Worm (Caenorhabditis elegans) whole organism, midembryonic: Measurements from ENCODE around the gene cyp-33C8.

Source experiments
- T22C8.4 ChIP-seq: fragments of 200-800 bp; sonication (Bioruptor generic); IDR thresholded peaks from 2 replicates; pipeline ENCODE4 v1.3.6; 2022; ENCODE audit warnings: missing genetic modification characterization, missing compliant biosample characterization
- cog-1 ChIP-seq: sonication (generic microtip); optimal IDR thresholded peaks from 2 replicates; lab custom pipeline; 2016; ENCODE audit warnings: missing genetic modification characterization, missing compliant biosample characterization
- flt-1 ChIP-seq: fragments of 200-800 bp; sonication (Bioruptor generic); IDR thresholded peaks from 2 replicates; pipeline ENCODE4 v1.3.6; 2022; ENCODE audit warnings: missing genetic modification characterization, missing compliant biosample characterization
- klf-2 ChIP-seq: fragments of 200-800 bp; sonication (Bioruptor generic); conservative IDR thresholded peaks from 2 replicates; pipeline ENCODE4 v1.3.6; 2022; ENCODE audit warnings: missing genetic modification reagents, missing genetic modification characterization, missing compliant biosample characterization
- med-1 ChIP-seq: sonication (generic microtip); optimal IDR thresholded peaks from 2 replicates; lab custom pipeline; 2017; ENCODE audit warnings: missing genetic modification characterization, mild to moderate bottlenecking, missing compliant biosample characterization, antibody characterized with exemption, missing genetic modification reagents; ENCODE audit not compliant: insufficient read depth
- ref-1 ChIP-seq: fragments of 200-800 bp; sonication (Bioruptor generic); conservative IDR thresholded peaks from 2 replicates; pipeline ENCODE4 v1.3.6; 2022; ENCODE audit warnings: missing genetic modification reagents, missing genetic modification characterization, missing compliant biosample characterization
- tab-1 ChIP-seq: fragments of 200-800 bp; sonication (Bioruptor generic); IDR thresholded peaks from 2 replicates; pipeline ENCODE4 v1.3.6; 2022; ENCODE audit warnings: missing genetic modification characterization, missing compliant biosample characterization
- ztf-23 ChIP-seq: fragments of 200-800 bp; sonication (Bioruptor generic); IDR thresholded peaks from 2 replicates; pipeline ENCODE4 v1.3.6; 2022; ENCODE audit warnings: missing genetic modification reagents, missing genetic modification characterization, missing compliant biosample characterization
- ztf-29 ChIP-seq: fragments of 200-800 bp; sonication (Bioruptor generic); IDR thresholded peaks from 2 replicates; pipeline ENCODE4 v1.3.6; 2022; ENCODE audit warnings: missing genetic modification reagents, missing genetic modification characterization, missing compliant biosample characterization

The cyp-33C8 gene

ce11 chrV:3814938-3815337 lies 11.6 kb upstream of the cyp-33C8 start, which contains the start of gene H10D18.1:
H10D18.1 (plus strand) TSS chrV:3815214.
- no peak for TF ChIP-seq klf-2 (GFP tag; lab: Robert Waterston, UW)
- TF ChIP-seq T22C8.4 (GFP tag; lab: Robert Waterston, UW), result no peak
- no peak for TF ChIP-seq tab-1
- TF ChIP-seq cog-1 (tag; lab: Kevin White, UChicago), result no peak
- TF ChIP-seq med-1 (GFP tag; lab: Kevin White, UChicago), result no peak
- no peak for TF ChIP-seq ztf-23 (GFP tag; lab: Robert Waterston, UW)
- TF ChIP-seq ref-1 (GFP tag; lab: Robert Waterston, UW), result no peak
- TF ChIP-seq flt-1 (GFP tag; lab: Robert Waterston, UW), result no peak
- TF ChIP-seq ztf-29 (GFP tag; lab: Robert Waterston, UW), result no peak

ce11 chrV:3814009-3814408 lies 10.7 kb upstream of the cyp-33C8 start:
- TF ChIP-seq klf-2 (GFP tag; lab: Robert Waterston, UW) (no peak), cog-1 (tag; lab: Kevin White, UChicago) (no peak), T22C8.4 (GFP tag; lab: Robert Waterston, UW) (no peak), tab-1 (no peak), ztf-29 (GFP tag; lab: Robert Waterston, UW) (no peak), ref-1 (GFP tag; lab: Robert Waterston, UW) (no peak)

ce11 chrV:3812291-3812690 lies 8.9 kb upstream of the cyp-33C8 start, which contains the start of gene scl-12:
scl-12 (plus strand) TSS chrV:3812591.
- TF ChIP-seq ref-1 (GFP tag; lab: Robert Waterston, UW), result no peak
- TF ChIP-seq cog-1 (tag; lab: Kevin White, UChicago), result no peak
- TF ChIP-seq flt-1 (GFP tag; lab: Robert Waterston, UW), result no peak
- no peak for TF ChIP-seq T22C8.4 (GFP tag; lab: Robert Waterston, UW)
- no peak for TF ChIP-seq klf-2 (GFP tag; lab: Robert Waterston, UW)
- TF ChIP-seq ztf-23 (GFP tag; lab: Robert Waterston, UW), result no peak
- TF ChIP-seq med-1 (GFP tag; lab: Kevin White, UChicago), result no peak
- no peak for TF ChIP-seq tab-1
- TF ChIP-seq ztf-29 (GFP tag; lab: Robert Waterston, UW), result no peak

ce11 chrV:3811541-3811940 lies 8.2 kb upstream of the cyp-33C8 start, which contains the start of gene scl-13:
scl-13 (minus strand) TSS chrV:3811641.
- TF ChIP-seq klf-2 (GFP tag; lab: Robert Waterston, UW) (no peak), tab-1 (no peak), ztf-23 (GFP tag; lab: Robert Waterston, UW) (no peak), ref-1 (GFP tag; lab: Robert Waterston, UW) (no peak), ztf-29 (GFP tag; lab: Robert Waterston, UW) (no peak), med-1 (GFP tag; lab: Kevin White, UChicago) (no peak), T22C8.4 (GFP tag; lab: Robert Waterston, UW) (no peak), cog-1 (tag; lab: Kevin White, UChicago) (no peak), flt-1 (GFP tag; lab: Robert Waterston, UW) (no peak)

ce11 chrV:3810035-3810434 lies 6.7 kb upstream of the cyp-33C8 start:
- TF ChIP-seq T22C8.4 (GFP tag; lab: Robert Waterston, UW), result no peak
- no peak for TF ChIP-seq klf-2 (GFP tag; lab: Robert Waterston, UW)
- no peak for TF ChIP-seq cog-1 (tag; lab: Kevin White, UChicago)
- TF ChIP-seq ref-1 (GFP tag; lab: Robert Waterston, UW), result no peak
- no peak for TF ChIP-seq ztf-23 (GFP tag; lab: Robert Waterston, UW)
- TF ChIP-seq med-1 (GFP tag; lab: Kevin White, UChicago), result no peak
- TF ChIP-seq flt-1 (GFP tag; lab: Robert Waterston, UW), result no peak
- TF ChIP-seq tab-1, result no peak
- no peak for TF ChIP-seq ztf-29 (GFP tag; lab: Robert Waterston, UW)

- TF ChIP-seq flt-1 (GFP tag; lab: Robert Waterston, UW), result no peak
- TF ChIP-seq ztf-23 (GFP tag; lab: Robert Waterston, UW), result no peak
Measured at ce11 chrV:3808336-3808735, 5.0 kb upstream of the cyp-33C8 start, which contains the start of gene srw-6. srw-6 (plus strand) TSS chrV:3808636.

ce11 chrV:3807846-3808245 lies 4.5 kb upstream of the cyp-33C8 start:
- TF ChIP-seq cog-1 (tag; lab: Kevin White, UChicago) (no peak), tab-1 (no peak), T22C8.4 (GFP tag; lab: Robert Waterston, UW) (no peak), ref-1 (GFP tag; lab: Robert Waterston, UW) (no peak), med-1 (GFP tag; lab: Kevin White, UChicago) (no peak), ztf-23 (GFP tag; lab: Robert Waterston, UW) (no peak), ztf-29 (GFP tag; lab: Robert Waterston, UW) (no peak), flt-1 (GFP tag; lab: Robert Waterston, UW) (no peak), klf-2 (GFP tag; lab: Robert Waterston, UW) (no peak)

ce11 chrV:3805961-3806360 lies 2.6 kb upstream of the cyp-33C8 start, which contains the start of gene srw-7:
srw-7 (plus strand) TSS chrV:3806261.
- TF ChIP-seq med-1 (GFP tag; lab: Kevin White, UChicago) (no peak), cog-1 (tag; lab: Kevin White, UChicago) (no peak), klf-2 (GFP tag; lab: Robert Waterston, UW) (no peak), flt-1 (GFP tag; lab: Robert Waterston, UW) (no peak), ztf-29 (GFP tag; lab: Robert Waterston, UW) (no peak), ztf-23 (GFP tag; lab: Robert Waterston, UW) (no peak), ref-1 (GFP tag; lab: Robert Waterston, UW) (no peak), T22C8.4 (GFP tag; lab: Robert Waterston, UW) (no peak), tab-1 (no peak)

- TF ChIP-seq flt-1 (GFP tag; lab: Robert Waterston, UW), result no peak
- no peak for TF ChIP-seq klf-2 (GFP tag; lab: Robert Waterston, UW)
- no peak for TF ChIP-seq tab-1
- TF ChIP-seq ztf-29 (GFP tag; lab: Robert Waterston, UW), result no peak
- no peak for TF ChIP-seq T22C8.4 (GFP tag; lab: Robert Waterston, UW)
- TF ChIP-seq med-1 (GFP tag; lab: Kevin White, UChicago), result no peak
Measured at ce11 chrV:3805499-3805898, 2.2 kb upstream of the cyp-33C8 start, which contains the start of gene R08F11.4. R08F11.4 (minus strand) TSS chrV:3805527.
